Fruit fly (Drosophila melanogaster) whole organism, embryonic: ENCODE results near the gene CG16853.
A peak's percentile ranks its signal among the peaks of the same experiment; 100 is the strongest.

Source experiments
- Bteb2 ChIP-seq: fragments of 200-800 bp; sonication (Bioruptor generic); optimal IDR thresholded peaks from 2 replicates; lab custom pipeline; 2016; ENCODE audit warnings: missing biosample characterization, missing genetic modification characterization
- CG10543 ChIP-seq: fragments of 200-800 bp; sonication (Bioruptor generic); optimal IDR thresholded peaks from 3 replicates; lab custom pipeline; 2017; ENCODE audit warnings: missing biosample characterization, mild to moderate bottlenecking, missing genetic modification characterization, moderate library complexity
- CG11456 ChIP-seq: fragments of 200-800 bp; sonication (Bioruptor generic); IDR thresholded peaks from 3 replicates; pipeline ENCODE4 v1.3.6; 2022; ENCODE audit warnings: missing biosample characterization, missing genetic modification characterization
- CG11504 ChIP-seq: fragments of 200-800 bp; sonication (Bioruptor generic); optimal IDR thresholded peaks from 3 replicates; lab custom pipeline; 2019; ENCODE audit warnings: missing biosample characterization, mild to moderate bottlenecking, missing genetic modification characterization, moderate library complexity
- CG11560 ChIP-seq: fragments of 200-800 bp; sonication (Bioruptor generic); IDR thresholded peaks from 3 replicates; pipeline ENCODE4 v1.3.6; 2022; ENCODE audit warnings: missing biosample characterization, missing genetic modification characterization
- CG1233 ChIP-seq: fragments of 200-800 bp; sonication (Bioruptor generic); optimal IDR thresholded peaks from 4 replicates; lab custom pipeline; 2018; ENCODE audit warnings: missing biosample characterization, mild to moderate bottlenecking, missing genetic modification characterization
- CG12391 ChIP-seq: fragments of 200-800 bp; sonication (Bioruptor generic); optimal IDR thresholded peaks from 3 replicates; lab custom pipeline; 2018; ENCODE audit warnings: missing biosample characterization, mild to moderate bottlenecking, missing genetic modification characterization, moderate library complexity
- CG12744 ChIP-seq: fragments of 200-800 bp; sonication (Bioruptor generic); optimal IDR thresholded peaks from 2 replicates; lab custom pipeline; 2016; ENCODE audit warnings: missing biosample characterization, missing genetic modification characterization
- CG18011 ChIP-seq: fragments of 200-800 bp; sonication (Bioruptor generic); optimal IDR thresholded peaks from 2 replicates; lab custom pipeline; 2017; ENCODE audit warnings: missing biosample characterization, missing genetic modification characterization, mild to moderate bottlenecking, moderate library complexity, missing genotype
- CG18764 ChIP-seq: fragments of 200-800 bp; sonication (Bioruptor generic); optimal IDR thresholded peaks from 3 replicates; lab custom pipeline; 2016; ENCODE audit warnings: missing biosample characterization, missing genetic modification characterization
- CG2129 ChIP-seq: fragments of 200-800 bp; sonication (Bioruptor generic); IDR thresholded peaks from 2 replicates; pipeline ENCODE4 v1.3.6; 2022; ENCODE audit warnings: missing biosample characterization, missing genetic modification characterization; ENCODE audit not compliant: partially characterized antibody
- CG32532 ChIP-seq: fragments of 200-800 bp; sonication (Bioruptor generic); IDR thresholded peaks from 2 replicates; pipeline ENCODE4 v1.3.6; 2022; ENCODE audit warnings: missing biosample characterization, missing genetic modification characterization
- CG4282 ChIP-seq: fragments of 200-800 bp; sonication (Bioruptor generic); optimal IDR thresholded peaks from 2 replicates; lab custom pipeline; 2016; ENCODE audit warnings: missing biosample characterization, missing genetic modification characterization
- CG4854 ChIP-seq: fragments of 200-800 bp; sonication (Bioruptor generic); optimal IDR thresholded peaks from 2 replicates; lab custom pipeline; 2016; ENCODE audit warnings: missing biosample characterization, missing genetic modification characterization, inconsistent platforms
- CG6689 ChIP-seq: fragments of 200-800 bp; sonication (Bioruptor generic); IDR thresholded peaks from 2 replicates; pipeline ENCODE4 v1.3.6; 2022; ENCODE audit warnings: missing biosample characterization, missing genetic modification characterization
- CG7271 ChIP-seq: fragments of 200-800 bp; sonication (Bioruptor generic); optimal IDR thresholded peaks from 2 replicates; lab custom pipeline; 2018; ENCODE audit warnings: missing biosample characterization, mild to moderate bottlenecking, missing genetic modification characterization, moderate library complexity
- Dip2 ChIP-seq: fragments of 200-800 bp; sonication (Bioruptor generic); IDR thresholded peaks from 2 replicates; pipeline ENCODE4 v1.3.6; 2022; ENCODE audit warnings: missing biosample characterization, missing genetic modification characterization
- Drgx ChIP-seq: fragments of 200-800 bp; sonication (Bioruptor generic); IDR thresholded peaks from 2 replicates; pipeline ENCODE4 v1.3.6; 2022; ENCODE audit warnings: missing biosample characterization, missing genetic modification characterization
- Hey ChIP-seq: fragments of 200-800 bp; sonication (Bioruptor generic); optimal IDR thresholded peaks from 3 replicates; lab custom pipeline; 2018; ENCODE audit warnings: missing biosample characterization, mild to moderate bottlenecking, missing genetic modification characterization
- Hr78 ChIP-seq, 2 experiments: fragments of 200-800 bp in 1 of 2; fragments of >200 bp in 1 of 2; sonication (Bioruptor generic) in 1 of 2; optimal IDR thresholded peaks; 2 replicates each; lab custom pipeline; 2017 to 2019; ENCODE audit warnings: missing biosample characterization in 2 of 2, missing genetic modification characterization in 2 of 2, mild to moderate bottlenecking in 1 of 2, moderate library complexity in 1 of 2
- Lpt ChIP-seq: fragments of >200 bp; optimal IDR thresholded peaks from 2 replicates; lab custom pipeline; 2018; ENCODE audit warnings: missing biosample characterization, missing genetic modification characterization
- Med ChIP-seq: fragments of 200-800 bp; sonication (Bioruptor generic); peaks from one replicate; lab custom pipeline; 2016; ENCODE audit warnings: missing biosample characterization, missing genetic modification characterization, mild to moderate bottlenecking, inconsistent platforms, moderate library complexity
- NFAT ChIP-seq: fragments of 200-800 bp; sonication (Bioruptor generic); IDR thresholded peaks from 2 replicates; pipeline ENCODE4 v1.3.6; 2022; ENCODE audit warnings: missing biosample characterization, missing genetic modification characterization
- Nf-YA ChIP-seq: fragments of 200-800 bp; sonication (Bioruptor generic); IDR thresholded peaks from 2 replicates; pipeline ENCODE4 v1.3.6; 2022; ENCODE audit warnings: missing biosample characterization, missing genetic modification characterization
- Optix ChIP-seq: fragments of 200-800 bp; sonication (Bioruptor generic); IDR thresholded peaks from 3 replicates; pipeline ENCODE4 v1.3.6; 2022; ENCODE audit warnings: missing biosample characterization, missing genetic modification characterization
- Rfx ChIP-seq: fragments of 200-800 bp; sonication (Bioruptor generic); IDR thresholded peaks from 2 replicates; pipeline ENCODE4 v1.3.6; 2022; ENCODE audit warnings: missing biosample characterization, missing genetic modification characterization
- Side ChIP-seq: fragments of 200-800 bp; sonication (Bioruptor generic); optimal IDR thresholded peaks from 2 replicates; lab custom pipeline; 2016; ENCODE audit warnings: missing biosample characterization, missing genetic modification characterization
- Sox100B ChIP-seq: fragments of 200-800 bp; sonication (Bioruptor generic); optimal IDR thresholded peaks from 3 replicates; lab custom pipeline; 2018; ENCODE audit warnings: missing biosample characterization, mild to moderate bottlenecking, missing genetic modification characterization
- Sry-δ ChIP-seq: fragments of 200-800 bp; sonication (Bioruptor generic); optimal IDR thresholded peaks from 2 replicates; lab custom pipeline; 2016; ENCODE audit warnings: missing biosample characterization, missing genetic modification characterization
- abd-A ChIP-seq: fragments of 200-800 bp; sonication (Bioruptor generic); optimal IDR thresholded peaks from 3 replicates; lab custom pipeline; 2019; ENCODE audit warnings: missing biosample characterization, mild to moderate bottlenecking, missing genetic modification characterization, moderate library complexity
- ap ChIP-seq: fragments of 200-800 bp; sonication (Bioruptor generic); IDR thresholded peaks from 2 replicates; pipeline ENCODE4 v1.3.6; 2022; ENCODE audit warnings: missing biosample characterization, missing genetic modification characterization
- az2 ChIP-seq: fragments of 200-800 bp; sonication (Bioruptor generic); optimal IDR thresholded peaks from 3 replicates; lab custom pipeline; 2016; ENCODE audit warnings: missing biosample characterization, missing genetic modification characterization
- bbx ChIP-seq: fragments of 200-800 bp; sonication (Bioruptor generic); IDR thresholded peaks from 2 replicates; pipeline ENCODE4 v1.3.6; 2022; ENCODE audit warnings: missing biosample characterization, missing genetic modification characterization; ENCODE audit not compliant: partially characterized antibody
- bigmax ChIP-seq: fragments of 200-800 bp; sonication (Bioruptor generic); optimal IDR thresholded peaks from 2 replicates; lab custom pipeline; 2018; ENCODE audit warnings: missing biosample characterization, mild to moderate bottlenecking, missing genetic modification characterization
- croc ChIP-seq: fragments of 200-800 bp; sonication (Bioruptor generic); conservative IDR thresholded peaks from 3 replicates; pipeline ENCODE4 v1.3.6; 2022; ENCODE audit warnings: missing biosample characterization, missing genetic modification characterization
- emc ChIP-seq: fragments of 200-800 bp; sonication (Bioruptor generic); optimal IDR thresholded peaks from 2 replicates; lab custom pipeline; 2016; ENCODE audit warnings: missing biosample characterization, missing genetic modification characterization
- ewg ChIP-seq: fragments of 200-800 bp; sonication (Bioruptor generic); optimal IDR thresholded peaks from 3 replicates; lab custom pipeline; 2017; ENCODE audit warnings: mild to moderate bottlenecking, missing biosample characterization, missing genetic modification reagents, missing genetic modification characterization
- inv ChIP-seq: fragments of 200-800 bp; sonication (Bioruptor generic); IDR thresholded peaks from 2 replicates; pipeline ENCODE4 v1.3.6; 2022; ENCODE audit warnings: missing biosample characterization, missing genetic modification characterization; ENCODE audit not compliant: partially characterized antibody
- maf-S ChIP-seq: fragments of 200-800 bp; sonication (Bioruptor generic); optimal IDR thresholded peaks from 2 replicates; lab custom pipeline; 2016; ENCODE audit warnings: missing biosample characterization, missing genetic modification characterization
- odd ChIP-seq: fragments of 200-800 bp; sonication (Bioruptor generic); optimal IDR thresholded peaks from 2 replicates; lab custom pipeline; 2017; ENCODE audit warnings: missing biosample characterization, mild to moderate bottlenecking, missing genetic modification characterization
- onecut ChIP-seq: fragments of 200-800 bp; sonication (Bioruptor generic); IDR thresholded peaks from 2 replicates; pipeline ENCODE4 v1.3.6; 2022; ENCODE audit warnings: missing biosample characterization, missing genetic modification characterization
- pan ChIP-seq, 4 experiments: fragments of >200 bp in 3 of 4; fragments of 200-800 bp in 1 of 4; sonication (Bioruptor generic) in 1 of 4; optimal IDR thresholded peaks in 3 of 4; IDR thresholded peaks in 1 of 4; 2 replicates each; pipeline versions ENCODE4 v1.3.6 to Lab custom; 2017 to 2022; ENCODE audit warnings: missing biosample characterization in 2 of 4, missing genetic modification characterization in 2 of 4, mixed read lengths in 1 of 4
- pb ChIP-seq: fragments of 200-800 bp; sonication (Bioruptor generic); optimal IDR thresholded peaks from 3 replicates; lab custom pipeline; 2016; ENCODE audit warnings: missing biosample characterization, missing genetic modification characterization
- run ChIP-seq: fragments of 200-800 bp; sonication (Bioruptor generic); optimal IDR thresholded peaks from 3 replicates; lab custom pipeline; 2018; ENCODE audit warnings: missing biosample characterization, mild to moderate bottlenecking, missing genetic modification characterization
- tin ChIP-seq: fragments of 200-800 bp; sonication (Bioruptor generic); optimal IDR thresholded peaks from 3 replicates; lab custom pipeline; 2016; ENCODE audit warnings: missing biosample characterization, missing genetic modification characterization
- toy ChIP-seq: fragments of 200-800 bp; sonication (Bioruptor generic); IDR thresholded peaks from 2 replicates; pipeline ENCODE4 v1.3.6; 2022; ENCODE audit warnings: missing biosample characterization, missing genetic modification characterization
- tup ChIP-seq: fragments of 200-800 bp; sonication (Bioruptor generic); optimal IDR thresholded peaks from 2 replicates; lab custom pipeline; 2016; ENCODE audit warnings: missing biosample characterization, mild to moderate bottlenecking, missing genetic modification characterization, moderate library complexity
- z ChIP-seq: fragments of 200-800 bp; sonication (Bioruptor generic); IDR thresholded peaks from 3 replicates; pipeline ENCODE4 v1.3.6; 2022; ENCODE audit warnings: missing biosample characterization, missing genetic modification characterization

CG16853 gene

dm6 chr2L:13547738-13548726, 6.0 kb downstream of the CG16853 start (continued):
- TF ChIP-seq ap (no peak), CG12391 (tag; lab: Kevin White, UChicago) (peak; percentile 45), Hr78 (GFP tag; optimal IDR thresholded peaks at IDR 0.05; lab: Kevin White, UChicago) (peak in 1 of 2 experiments; percentile 35), emc (GFP tag; lab: Kevin White, UChicago) (no peak), CG11504 (tag; lab: Kevin White, UChicago) (peak; percentile 60), CG6689 (GFP tag; lab: Robert Waterston, UW) (peak; percentile 34; the same call in 1 of the 2 replicates), abd-A (tag; lab: Kevin White, UChicago) (peak; percentile 92), toy (GFP tag; lab: Robert Waterston, UW) (no peak), Drgx (GFP tag; lab: Robert Waterston, UW) (0 out of 2 replicates have a peak, but pooled peaks have one; percentile 12), CG11456 (peak; percentile 63), bbx (GFP tag; lab: Robert Waterston, UW) (0 out of 2 replicates have a peak, but pooled peaks have one; percentile 38), Optix (GFP tag; lab: Robert Waterston, UW) (no peak), CG12744 (GFP tag; lab: Kevin White, UChicago) (no peak), bigmax (GFP tag; lab: Kevin White, UChicago) (no peak), NFAT (GFP tag; lab: Robert Waterston, UW) (peak; percentile 34), ewg (GFP tag; lab: Kevin White, UChicago) (peak; percentile 91), Sry-δ (GFP tag; lab: Kevin White, UChicago) (no peak), CG4282 (GFP tag; lab: Kevin White, UChicago) (no peak), maf-S (peak; percentile 54), Nf-YA (GFP tag; lab: Robert Waterston, UW) (no peak), croc (GFP tag; lab: Robert Waterston, UW) (no peak), Med (GFP tag; lab: Kevin White, UChicago) (peak; percentile 92), CG7271 (tag; lab: Kevin White, UChicago) (no peak), CG2129 (GFP tag; lab: Robert Waterston, UW) (no peak), run (tag; lab: Kevin White, UChicago) (no peak), CG32532 (GFP tag; lab: Robert Waterston, UW) (0 out of 2 replicates have a peak, but pooled peaks have one; percentile 39), az2 (peak; percentile 33), inv (no peak; the same call in 1 of the 2 replicates), Hey (tag; lab: Kevin White, UChicago) (no peak), z (GFP tag; lab: Robert Waterston, UW) (no peak), odd (GFP tag; lab: Kevin White, UChicago) (no peak), Dip2 (GFP tag; lab: Robert Waterston, UW) (no peak), Side (GFP tag; lab: Kevin White, UChicago) (peak; percentile 49), Lpt (no peak), tup (GFP tag; lab: Kevin White, UChicago) (no peak), pan (optimal IDR thresholded peaks at IDR 0.05; lab: Kevin White, UChicago) (no peak), pan (GFP tag; optimal IDR thresholded peaks at IDR 0.05 in 1 of 2, IDR thresholded peaks at IDR 0.05 in 1 of 2) (no peak), tin (GFP tag; lab: Kevin White, UChicago) (peak; percentile 51), Rfx (peak; percentile 81), CG4854 (no peak), CG18011 (GFP tag; lab: Kevin White, UChicago) (no peak), pb (peak; percentile 29), Sox100B (GFP tag; lab: Kevin White, UChicago) (peak; percentile 46), CG10543 (peak; percentile 20), CG11560 (no peak), CG18764 (GFP tag; lab: Kevin White, UChicago) (no peak), Bteb2 (GFP tag; lab: Kevin White, UChicago) (peak; percentile 10), onecut (GFP tag; lab: Robert Waterston, UW) (peak; percentile 46; the same call in 1 of the 2 replicates), CG1233 (GFP tag; lab: Kevin White, UChicago) (peak; percentile 52)
